Worm (Caenorhabditis elegans) whole organism, L1 larva: ENCODE data around the gene acy-4.

Source experiments
- C34B4.2 ChIP-seq: sonication (generic microtip); optimal IDR thresholded peaks from 2 replicates; lab custom pipeline; 2017; ENCODE audit warnings: mild to moderate bottlenecking, missing genetic modification characterization, missing compliant biosample characterization
- Y116A8C.19 ChIP-seq: sonication (generic microtip); optimal IDR thresholded peaks from 2 replicates; lab custom pipeline; 2016; ENCODE audit warnings: missing compliant biosample characterization, missing genetic modification characterization, borderline replicate concordance
- alr-1 ChIP-seq: fragments of 200-800 bp; sonication (Bioruptor generic); optimal IDR thresholded peaks from 2 replicates; lab custom pipeline; 2018; ENCODE audit warnings: borderline replicate concordance, mild to moderate bottlenecking, missing genetic modification characterization, missing compliant biosample characterization
- aly-2 ChIP-seq: fragments of 150-350 bp; optimal IDR thresholded peaks from 2 replicates; lab custom pipeline; 2014; ENCODE audit warnings: missing biosample characterization, missing genetic modification characterization
- ceh-8 ChIP-seq: fragments of 200-800 bp; sonication (Bioruptor generic); optimal IDR thresholded peaks from 2 replicates; lab custom pipeline; 2018; ENCODE audit warnings: mild to moderate bottlenecking, missing genetic modification characterization, moderate library complexity, missing compliant biosample characterization
- ceh-88 ChIP-seq: fragments of 200-800 bp; sonication (Bioruptor generic); IDR thresholded peaks from 2 replicates; pipeline ENCODE4 v1.3.6; 2022; ENCODE audit warnings: missing genetic modification characterization, missing compliant biosample characterization
- ces-1 ChIP-seq: fragments of 150-350 bp; optimal IDR thresholded peaks from 2 replicates; lab custom pipeline; 2014; ENCODE audit warnings: missing biosample characterization, missing genetic modification reagents, missing genetic modification characterization
- dpl-1 ChIP-seq, 3 experiments: fragments of 150-350 bp in 2 of 3; sonication (generic microtip) in 1 of 3; optimal IDR thresholded peaks; 2 replicates each; lab custom pipeline; 2014 to 2017; ENCODE audit warnings: missing biosample characterization in 3 of 3, missing genetic modification characterization in 3 of 3, missing genetic modification reagents in 3 of 3
- efl-1 ChIP-seq, 4 experiments: fragments of 150-350 bp; optimal IDR thresholded peaks in 3 of 4; peaks in 1 of 4; 1 replicate in 1 of 4; 2 replicates in 3 of 4; lab custom pipeline; 2014; ENCODE audit warnings: missing biosample characterization in 2 of 4, missing genetic modification characterization in 2 of 4, missing genetic modification reagents in 2 of 4
- elt-3 ChIP-seq, 6 experiments: fragments of 150-350 bp in 1 of 6; sonication (generic microtip); optimal IDR thresholded peaks; 2 replicates each; lab custom pipeline; 2017 to 2018; ENCODE audit warnings: missing biosample characterization in 6 of 6, missing genetic modification characterization in 6 of 6, inconsistent platforms in 1 of 6
- ets-5 ChIP-seq: fragments of 200-800 bp; sonication (Bioruptor generic); IDR thresholded peaks from 2 replicates; pipeline ENCODE4 v1.3.6; 2022; ENCODE audit warnings: missing genetic modification characterization, missing compliant biosample characterization
- fkh-10 ChIP-seq: sonication (generic microtip); optimal IDR thresholded peaks from 2 replicates; lab custom pipeline; 2017; ENCODE audit warnings: missing biosample characterization, missing genetic modification reagents, missing genetic modification characterization
- fkh-8 ChIP-seq: sonication (generic microtip); optimal IDR thresholded peaks from 2 replicates; lab custom pipeline; 2016; ENCODE audit warnings: mild to moderate bottlenecking, missing genetic modification characterization, missing compliant biosample characterization
- grh-1 ChIP-seq: fragments of 200-800 bp; sonication (Bioruptor generic); IDR thresholded peaks from 2 replicates; pipeline ENCODE4 v1.3.6; 2022; ENCODE audit warnings: missing genetic modification reagents, missing genetic modification characterization, missing compliant biosample characterization
- isw-1 ChIP-seq: fragments of 200-800 bp; sonication (Bioruptor generic); IDR thresholded peaks from 2 replicates; pipeline ENCODE4 v1.3.6; 2022; ENCODE audit warnings: missing genetic modification characterization, missing compliant biosample characterization
- jun-1 ChIP-seq: fragments of 150-350 bp; optimal IDR thresholded peaks from 2 replicates; lab custom pipeline; 2014; ENCODE audit warnings: missing biosample characterization, missing genetic modification reagents, missing genetic modification characterization
- lin-13 ChIP-seq: fragments of 150-350 bp; optimal IDR thresholded peaks from 2 replicates; lab custom pipeline; 2014; ENCODE audit warnings: missing biosample characterization, missing genetic modification reagents, missing genetic modification characterization
- lin-35 ChIP-seq, 2 experiments: fragments of 150-350 bp; optimal IDR thresholded peaks; 2 replicates each; lab custom pipeline; 2014; ENCODE audit warnings: missing biosample characterization in 2 of 2, missing genetic modification characterization in 2 of 2, missing genetic modification reagents in 2 of 2
- lsy-2 ChIP-seq, 2 experiments: fragments of 150-350 bp; optimal IDR thresholded peaks; 2 replicates each; lab custom pipeline; 2014; ENCODE audit warnings: missing biosample characterization in 2 of 2, missing genetic modification characterization in 2 of 2
- mep-1 ChIP-seq: fragments of 150-350 bp; optimal IDR thresholded peaks from 2 replicates; lab custom pipeline; 2014; ENCODE audit warnings: missing biosample characterization, missing genetic modification characterization
- nhr-12 ChIP-seq: sonication (generic microtip); optimal IDR thresholded peaks from 2 replicates; lab custom pipeline; 2017; ENCODE audit warnings: missing biosample characterization, missing genetic modification characterization
- nhr-19 ChIP-seq: fragments of 200-800 bp; sonication (Bioruptor generic); conservative IDR thresholded peaks from 2 replicates; pipeline ENCODE4 v1.3.6; 2022; ENCODE audit warnings: missing genetic modification characterization, missing compliant biosample characterization
- nhr-20 ChIP-seq: sonication (generic microtip); optimal IDR thresholded peaks from 2 replicates; lab custom pipeline; 2016; ENCODE audit warnings: mild to moderate bottlenecking, missing genetic modification characterization, missing compliant biosample characterization
- pqm-1 ChIP-seq: sonication (generic microtip); optimal IDR thresholded peaks from 3 replicates; lab custom pipeline; 2017; ENCODE audit warnings: missing biosample characterization, missing genetic modification characterization
- snpc-4 ChIP-seq: fragments of 150-350 bp; optimal IDR thresholded peaks from 2 replicates; lab custom pipeline; 2014; ENCODE audit warnings: missing biosample characterization, missing genetic modification characterization
- tlp-1 ChIP-seq: fragments of 150-350 bp; optimal IDR thresholded peaks from 2 replicates; lab custom pipeline; 2014; ENCODE audit warnings: missing biosample characterization, missing genetic modification characterization
- unc-130 ChIP-seq: fragments of 150-350 bp; optimal IDR thresholded peaks from 2 replicates; lab custom pipeline; 2017; ENCODE audit warnings: missing biosample characterization, missing genetic modification characterization, inconsistent platforms
- unc-62 ChIP-seq: fragments of 150-350 bp; optimal IDR thresholded peaks from 2 replicates; lab custom pipeline; 2014; ENCODE audit warnings: missing biosample characterization, missing genetic modification reagents, missing genetic modification characterization
- unc-98 ChIP-seq: fragments of 200-800 bp; sonication (Bioruptor generic); IDR thresholded peaks from 2 replicates; pipeline ENCODE4 v1.3.6; 2022; ENCODE audit warnings: missing genetic modification characterization, missing compliant biosample characterization
- xbp-1 ChIP-seq: sonication (generic microtip); optimal IDR thresholded peaks from 2 replicates; lab custom pipeline; 2016; ENCODE audit warnings: missing genetic modification characterization, missing compliant biosample characterization
- zag-1 ChIP-seq: fragments of 150-350 bp; optimal IDR thresholded peaks from 2 replicates; lab custom pipeline; 2014; ENCODE audit warnings: missing biosample characterization, missing genetic modification characterization

acy-4 gene

DNA sequence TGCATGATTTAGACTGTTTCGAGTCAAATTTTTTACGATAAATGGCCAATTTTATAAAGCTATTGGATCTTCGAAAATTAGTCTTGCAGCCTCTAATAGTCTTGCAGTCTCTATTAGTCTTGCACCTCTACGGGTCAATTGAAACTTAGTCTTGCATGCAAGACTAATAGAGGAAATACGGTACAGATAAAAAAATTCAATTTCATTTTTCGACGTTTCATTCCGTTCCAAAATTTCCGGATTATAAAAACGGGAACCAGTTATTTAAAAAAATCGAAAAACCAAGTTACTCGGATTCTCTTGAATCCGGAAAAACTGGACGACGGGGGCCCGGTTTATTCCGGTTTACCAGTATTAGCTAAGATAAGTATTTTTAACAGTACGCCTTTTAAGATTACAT lies 9.3 kb downstream of the acy-4 start, which contains the start of gene M03E7.1:
TSS of gene M03E7.1 (plus strand) at position 301 of the 400 bp plus-strand sequence.
- TF ChIP-seq ets-5 (GFP tag; lab: Robert Waterston, UW): no peak
- TF ChIP-seq ceh-8: no peak
- TF ChIP-seq lin-13: no peak
- no peak for TF ChIP-seq snpc-4 (tag; lab: Kevin White, UChicago)
- TF ChIP-seq zag-1 (tag; lab: Kevin White, UChicago): no peak
- TF ChIP-seq fkh-10: no peak
- TF ChIP-seq ceh-88 (GFP tag; lab: Robert Waterston, UW): no peak
- TF ChIP-seq elt-3 (tag; optimal IDR thresholded peaks at IDR 0.05; lab: Kevin White, UChicago): no peak
- no peak for TF ChIP-seq unc-130 (tag; lab: Kevin White, UChicago)
- TF ChIP-seq jun-1 (tag; lab: Kevin White, UChicago): no peak
- no peak for TF ChIP-seq lsy-2 (tag; optimal IDR thresholded peaks at IDR 0.05; lab: Kevin White, UChicago)
- TF ChIP-seq alr-1: no peak
- TF ChIP-seq, all 84 proteins: peak for 0

DNA sequence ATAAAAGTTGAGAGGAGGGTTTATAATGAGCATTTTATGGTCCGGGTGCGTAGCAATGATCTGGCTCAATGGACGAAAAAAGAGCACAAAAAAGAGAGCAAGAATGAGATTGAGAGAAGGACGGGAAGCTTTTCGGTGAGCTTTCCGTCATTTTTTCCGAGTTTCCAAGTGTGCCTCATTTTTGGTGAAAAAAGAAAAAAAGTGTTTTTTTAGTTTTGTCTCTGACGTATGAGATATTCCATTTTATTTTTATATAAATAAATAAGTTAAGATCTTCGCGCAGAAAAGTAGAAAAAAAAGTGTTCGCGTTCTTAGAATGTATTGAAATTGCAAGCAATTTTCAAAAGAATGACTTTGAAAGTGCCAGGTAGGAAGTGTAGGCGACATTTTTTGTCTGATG lies 10.7 kb downstream of the acy-4 start, which contains the start of gene memb-2:
TSS of gene memb-2 (minus strand) at position 101 of the 400 bp plus-strand sequence.
- TF ChIP-seq fkh-8 (tag; lab: Kevin White, UChicago): no peak
- TF ChIP-seq, all 84 proteins: peak for 0

DNA sequence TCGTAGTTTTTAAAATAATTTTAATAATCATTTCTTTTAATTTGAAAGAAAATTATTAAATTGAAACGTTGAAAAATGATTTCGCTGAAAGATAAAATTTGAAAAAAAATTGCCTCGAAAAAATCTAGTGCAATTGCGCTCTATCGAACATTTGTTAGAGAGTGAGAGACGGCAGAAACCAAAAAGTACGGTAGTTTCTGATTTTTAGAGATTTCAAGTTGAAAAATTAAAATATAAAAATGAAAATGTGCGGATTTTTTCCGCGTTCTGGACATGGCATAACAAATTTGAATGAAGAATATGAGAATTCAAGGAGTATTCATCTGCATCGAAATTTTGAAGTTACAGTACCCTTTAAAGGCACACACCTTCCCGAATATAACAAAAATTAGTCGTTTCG lies 11.3 kb downstream of the acy-4 start:
- no peak for TF ChIP-seq nhr-12 (tag; lab: Kevin White, UChicago)
- peak in 1 of 2 experiments; percentile 79 for TF ChIP-seq lsy-2 (tag; optimal IDR thresholded peaks at IDR 0.05; lab: Kevin White, UChicago)
- peak in 1 of 3 experiments; percentile 61 for TF ChIP-seq dpl-1 (GFP tag; optimal IDR thresholded peaks at IDR 0.05; lab: Kevin White, UChicago)
- TF ChIP-seq lin-35 (GFP tag; optimal IDR thresholded peaks at IDR 0.05; lab: Kevin White, UChicago): peak in 1 of 2 experiments; percentile 53
- no peak for TF ChIP-seq aly-2 (tag; lab: Kevin White, UChicago)
- peak; percentile 25 to 45 for TF ChIP-seq efl-1 (optimal IDR thresholded peaks at IDR 0.05; lab: Kevin White, UChicago)
- TF ChIP-seq efl-1 (GFP tag; optimal IDR thresholded peaks at IDR 0.05 in 1 of 2; lab: Kevin White, UChicago): peak; percentile 30 to 69
- TF ChIP-seq mep-1 (tag; lab: Kevin White, UChicago): peak; percentile 23

DNA sequence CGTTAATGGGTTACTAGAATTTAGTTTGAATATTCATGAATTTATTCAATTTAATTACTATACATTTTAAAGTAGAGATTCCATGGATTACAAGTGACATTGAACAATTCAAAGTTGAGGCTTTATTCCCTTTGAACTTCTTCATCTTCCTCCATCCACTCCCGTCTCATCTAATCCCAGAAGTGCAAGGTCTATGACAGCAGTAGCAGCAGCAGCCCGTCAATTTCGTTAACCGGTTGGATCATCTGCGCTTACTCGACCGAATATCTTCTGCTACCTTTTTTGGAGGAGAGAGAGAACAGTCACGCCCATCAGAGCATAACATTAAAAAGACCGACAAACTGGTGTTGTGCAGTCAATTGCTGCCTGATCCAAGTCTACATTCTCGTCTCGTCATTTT lies 13.4 kb downstream of the acy-4 start, which contains the start of gene M03E7.2:
TSS of gene M03E7.2 (plus strand) at position 301 of the 400 bp plus-strand sequence.
- TF ChIP-seq lin-13 (no peak), pqm-1 (tag; lab: Kevin White, UChicago) (no peak), efl-1 (optimal IDR thresholded peaks at IDR 0.05; lab: Kevin White, UChicago) (no peak), efl-1 (GFP tag; optimal IDR thresholded peaks at IDR 0.05 in 1 of 2; lab: Kevin White, UChicago) (peak in 1 of 2 experiments; percentile 83), isw-1 (no peak), nhr-12 (tag; lab: Kevin White, UChicago) (no peak), nhr-20 (no peak), jun-1 (tag; lab: Kevin White, UChicago) (no peak), zag-1 (tag; lab: Kevin White, UChicago) (no peak), unc-62 (GFP tag; lab: Kevin White, UChicago) (no peak)

DNA sequence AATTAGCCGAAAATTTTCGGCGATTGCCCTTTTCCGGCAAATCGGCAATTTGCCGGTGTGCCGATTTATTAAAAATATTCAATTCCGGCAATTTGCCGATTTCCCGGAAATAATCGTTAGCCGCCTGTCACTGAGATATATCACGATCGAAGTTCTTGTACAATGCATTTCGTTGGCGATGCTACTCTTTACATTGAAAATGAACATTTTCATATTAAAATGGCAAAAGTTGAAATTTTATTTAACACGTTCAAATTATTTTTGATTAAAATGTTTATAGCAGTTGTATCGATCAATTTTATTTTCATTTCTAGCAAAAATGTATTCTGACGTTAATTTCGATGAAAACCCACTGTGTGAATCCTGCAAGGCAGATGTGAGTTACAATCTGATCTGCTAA lies 16.0 kb downstream of the acy-4 start, which contains the start of gene M03E7.3:
TSS of gene M03E7.3 (plus strand) at position 301 of the 400 bp plus-strand sequence.
- TF ChIP-seq tlp-1 (no peak), xbp-1 (no peak), unc-62 (GFP tag; lab: Kevin White, UChicago) (no peak), ces-1 (GFP tag; lab: Kevin White, UChicago) (no peak), Y116A8C.19 (no peak), nhr-19 (GFP tag; lab: Robert Waterston, UW) (no peak), elt-3 (tag; optimal IDR thresholded peaks at IDR 0.05; lab: Kevin White, UChicago) (no peak), aly-2 (tag; lab: Kevin White, UChicago) (no peak), fkh-10 (no peak), grh-1 (GFP tag; lab: Robert Waterston, UW) (no peak), C34B4.2 (tag; lab: Kevin White, UChicago) (no peak), ets-5 (GFP tag; lab: Robert Waterston, UW) (no peak), ceh-8 (no peak), unc-98 (GFP tag; lab: Robert Waterston, UW) (no peak)
